Fruit fly (Drosophila melanogaster) whole organism, embryonic: Measurements from ENCODE around the gene Sec10.
A peak's percentile ranks its signal among the peaks of the same experiment; 100 is the strongest.

Experiments used
- Atf3 ChIP-seq: fragments of 200-800 bp; sonication (Bioruptor generic); optimal IDR thresholded peaks from 3 replicates; lab custom pipeline; 2016; ENCODE audit warnings: missing biosample characterization, missing genetic modification characterization
- CG10267 ChIP-seq: fragments of 200-800 bp; sonication (Bioruptor generic); optimal IDR thresholded peaks from 2 replicates; lab custom pipeline; 2018; ENCODE audit warnings: missing biosample characterization, mild to moderate bottlenecking, missing genetic modification characterization, moderate library complexity
- CG10321 ChIP-seq: fragments of 200-800 bp; sonication (Bioruptor generic); IDR thresholded peaks from 2 replicates; pipeline ENCODE4 v1.3.6; 2022; ENCODE audit warnings: missing biosample characterization, missing genetic modification characterization
- CG10979 ChIP-seq: fragments of 200-800 bp; sonication (Bioruptor generic); optimal IDR thresholded peaks from 2 replicates; lab custom pipeline; 2018; ENCODE audit warnings: missing biosample characterization, mild to moderate bottlenecking, missing genetic modification characterization, moderate library complexity
- CG11398 ChIP-seq: fragments of 200-800 bp; sonication (Bioruptor generic); optimal IDR thresholded peaks from 2 replicates; lab custom pipeline; 2016; ENCODE audit warnings: missing biosample characterization, missing genetic modification characterization
- CG12744 ChIP-seq: fragments of 200-800 bp; sonication (Bioruptor generic); optimal IDR thresholded peaks from 2 replicates; lab custom pipeline; 2016; ENCODE audit warnings: missing biosample characterization, missing genetic modification characterization
- CG13624 ChIP-seq: fragments of 200-800 bp; sonication (Bioruptor generic); optimal IDR thresholded peaks from 2 replicates; lab custom pipeline; 2016; ENCODE audit warnings: missing biosample characterization, missing genetic modification characterization
- CG14441 ChIP-seq: fragments of 200-800 bp; sonication (Bioruptor generic); IDR thresholded peaks from 2 replicates; pipeline ENCODE4 v1.3.6; 2022; ENCODE audit warnings: missing biosample characterization, missing genetic modification characterization
- CG14965 ChIP-seq: fragments of 200-800 bp; sonication (Bioruptor generic); optimal IDR thresholded peaks from 2 replicates; lab custom pipeline; 2016; ENCODE audit warnings: missing biosample characterization, missing genetic modification characterization, borderline replicate concordance
- CG15269 ChIP-seq: fragments of 200-800 bp; sonication (Bioruptor generic); optimal IDR thresholded peaks from 2 replicates; lab custom pipeline; 2018; ENCODE audit warnings: missing biosample characterization, mild to moderate bottlenecking, missing genetic modification characterization, moderate library complexity
- CG2678 ChIP-seq: fragments of 200-800 bp; sonication (Bioruptor generic); optimal IDR thresholded peaks from 3 replicates; lab custom pipeline; 2019; ENCODE audit warnings: missing biosample characterization, mild to moderate bottlenecking, missing genetic modification characterization, moderate library complexity
- CG30403 ChIP-seq: fragments of 200-800 bp; sonication (Bioruptor generic); optimal IDR thresholded peaks from 3 replicates; lab custom pipeline; 2016; ENCODE audit warnings: missing biosample characterization, missing genetic modification characterization
- CG3163 ChIP-seq: fragments of 200-800 bp; sonication (Bioruptor generic); optimal IDR thresholded peaks from 3 replicates; lab custom pipeline; 2016; ENCODE audit warnings: missing biosample characterization, missing genetic modification characterization
- CG3838 ChIP-seq: fragments of 200-800 bp; sonication (Bioruptor generic); optimal IDR thresholded peaks from 3 replicates; lab custom pipeline; 2016; ENCODE audit warnings: missing biosample characterization, missing genetic modification characterization
- CG4617 ChIP-seq: fragments of 200-800 bp; sonication (Bioruptor generic); optimal IDR thresholded peaks from 3 replicates; lab custom pipeline; 2016; ENCODE audit warnings: missing biosample characterization, missing genetic modification characterization, borderline replicate concordance
- CG4820 ChIP-seq: fragments of 200-800 bp; sonication (Bioruptor generic); optimal IDR thresholded peaks from 3 replicates; lab custom pipeline; 2016; ENCODE audit warnings: missing biosample characterization, missing genetic modification characterization
- CG6813 ChIP-seq: fragments of 200-800 bp; sonication (Bioruptor generic); optimal IDR thresholded peaks from 2 replicates; lab custom pipeline; 2017; ENCODE audit warnings: missing biosample characterization, missing genetic modification characterization, mild to moderate bottlenecking, moderate library complexity, missing genetic modification reagents
- CG6854 ChIP-seq: fragments of 200-800 bp; sonication (Bioruptor generic); optimal IDR thresholded peaks from 3 replicates; lab custom pipeline; 2017; ENCODE audit warnings: missing biosample characterization, mild to moderate bottlenecking, missing genetic modification characterization
- CG7987 ChIP-seq: fragments of 200-800 bp; sonication (Bioruptor generic); optimal IDR thresholded peaks from 2 replicates; lab custom pipeline; 2018; ENCODE audit warnings: missing biosample characterization, mild to moderate bottlenecking, missing genetic modification characterization, moderate library complexity
- CG9727 ChIP-seq: fragments of 200-800 bp; sonication (Bioruptor generic); optimal IDR thresholded peaks from 3 replicates; lab custom pipeline; 2017; ENCODE audit warnings: missing biosample characterization, mild to moderate bottlenecking, missing genetic modification characterization
- CG9797 ChIP-seq: fragments of 200-800 bp; sonication (Bioruptor generic); optimal IDR thresholded peaks from 3 replicates; lab custom pipeline; 2018; ENCODE audit warnings: missing biosample characterization, mild to moderate bottlenecking, missing genetic modification characterization
- CG9876 ChIP-seq: fragments of 200-800 bp; sonication (Bioruptor generic); optimal IDR thresholded peaks from 2 replicates; lab custom pipeline; 2016; ENCODE audit warnings: missing biosample characterization, missing genetic modification characterization
- Dek ChIP-seq: fragments of 200-800 bp; sonication (Bioruptor generic); optimal IDR thresholded peaks from 3 replicates; lab custom pipeline; 2019; ENCODE audit warnings: missing biosample characterization, mild to moderate bottlenecking, missing genetic modification characterization, moderate library complexity
- E2f2 ChIP-seq: fragments of 200-800 bp; sonication (Bioruptor generic); IDR thresholded peaks from 2 replicates; pipeline ENCODE4 v1.3.6; 2022; ENCODE audit warnings: missing biosample characterization, missing genetic modification characterization
- Fer1 ChIP-seq: fragments of 200-800 bp; sonication (Bioruptor generic); optimal IDR thresholded peaks from 2 replicates; lab custom pipeline; 2017; ENCODE audit warnings: missing biosample characterization, mild to moderate bottlenecking, missing genetic modification characterization
- HLH4C ChIP-seq: fragments of 200-800 bp; sonication (Bioruptor generic); IDR thresholded peaks from 3 replicates; pipeline ENCODE4 v1.3.6; 2022; ENCODE audit warnings: missing biosample characterization, missing genetic modification characterization; ENCODE audit not compliant: partially characterized antibody
- Hr3 ChIP-seq: fragments of 200-800 bp; sonication (Bioruptor generic); optimal IDR thresholded peaks from 3 replicates; lab custom pipeline; 2016; ENCODE audit warnings: missing biosample characterization, missing genetic modification characterization
- Mad ChIP-seq: fragments of 200-800 bp; sonication (Bioruptor generic); optimal IDR thresholded peaks from 2 replicates; lab custom pipeline; 2016; ENCODE audit warnings: missing biosample characterization, missing genetic modification characterization
- Max ChIP-seq: fragments of 200-800 bp; sonication (Bioruptor generic); optimal IDR thresholded peaks from 2 replicates; lab custom pipeline; 2016; ENCODE audit warnings: missing biosample characterization, mild to moderate bottlenecking, missing genetic modification characterization
- Med ChIP-seq: fragments of 200-800 bp; sonication (Bioruptor generic); peaks from one replicate; lab custom pipeline; 2016; ENCODE audit warnings: missing biosample characterization, missing genetic modification characterization, mild to moderate bottlenecking, inconsistent platforms, moderate library complexity
- Nf-YB ChIP-seq: fragments of 200-800 bp; sonication (Bioruptor generic); optimal IDR thresholded peaks from 3 replicates; lab custom pipeline; 2019; ENCODE audit warnings: missing biosample characterization, mild to moderate bottlenecking, missing genetic modification characterization, moderate library complexity
- Rfx ChIP-seq: fragments of 200-800 bp; sonication (Bioruptor generic); IDR thresholded peaks from 2 replicates; pipeline ENCODE4 v1.3.6; 2022; ENCODE audit warnings: missing biosample characterization, missing genetic modification characterization
- Stat92E ChIP-seq, 3 experiments: fragments of >200 bp in 2 of 3; fragments of 200-800 bp in 1 of 3; sonication (Bioruptor generic) in 1 of 3; optimal IDR thresholded peaks; 2 replicates each; lab custom pipeline; 2017 to 2019; ENCODE audit warnings: missing biosample characterization in 3 of 3, missing genetic modification characterization in 3 of 3, mild to moderate bottlenecking in 1 of 3, moderate library complexity in 1 of 3
- abd-A ChIP-seq: fragments of 200-800 bp; sonication (Bioruptor generic); optimal IDR thresholded peaks from 3 replicates; lab custom pipeline; 2019; ENCODE audit warnings: missing biosample characterization, mild to moderate bottlenecking, missing genetic modification characterization, moderate library complexity
- chm ChIP-seq: fragments of 200-800 bp; sonication (Bioruptor generic); IDR thresholded peaks from 2 replicates; pipeline ENCODE4 v1.3.6; 2022; ENCODE audit warnings: missing biosample characterization, missing genetic modification characterization
- ci ChIP-seq: fragments of 200-800 bp; sonication (Bioruptor generic); IDR thresholded peaks from 3 replicates; pipeline ENCODE4 v1.3.6; 2022; ENCODE audit warnings: missing biosample characterization, missing genetic modification characterization
- croc ChIP-seq: fragments of 200-800 bp; sonication (Bioruptor generic); conservative IDR thresholded peaks from 3 replicates; pipeline ENCODE4 v1.3.6; 2022; ENCODE audit warnings: missing biosample characterization, missing genetic modification characterization
- emc ChIP-seq: fragments of 200-800 bp; sonication (Bioruptor generic); optimal IDR thresholded peaks from 2 replicates; lab custom pipeline; 2016; ENCODE audit warnings: missing biosample characterization, missing genetic modification characterization
- ems ChIP-seq: fragments of 200-800 bp; sonication (Bioruptor generic); optimal IDR thresholded peaks from 3 replicates; lab custom pipeline; 2016; ENCODE audit warnings: missing biosample characterization, missing genetic modification characterization
- eve ChIP-seq, 2 experiments: fragments of >200 bp; optimal IDR thresholded peaks; 2 replicates each; lab custom pipeline; 2017; ENCODE audit warnings: missing biosample characterization in 2 of 2, missing genetic modification characterization in 2 of 2
- gce ChIP-seq: fragments of 200-800 bp; sonication (Bioruptor generic); IDR thresholded peaks from 3 replicates; pipeline ENCODE4 v1.3.6; 2022; ENCODE audit warnings: missing biosample characterization, missing genetic modification characterization
- gsb-n ChIP-seq: fragments of 200-800 bp; sonication (Bioruptor generic); optimal IDR thresholded peaks from 3 replicates; lab custom pipeline; 2018; ENCODE audit warnings: missing biosample characterization, mild to moderate bottlenecking, missing genetic modification characterization
- ken ChIP-seq: fragments of 200-800 bp; sonication (Bioruptor generic); IDR thresholded peaks from 3 replicates; pipeline ENCODE4 v1.3.6; 2022; ENCODE audit warnings: missing biosample characterization, missing genetic modification characterization
- maf-S ChIP-seq: fragments of 200-800 bp; sonication (Bioruptor generic); optimal IDR thresholded peaks from 2 replicates; lab custom pipeline; 2016; ENCODE audit warnings: missing biosample characterization, missing genetic modification characterization
- nmo ChIP-seq: fragments of 200-800 bp; sonication (Bioruptor generic); optimal IDR thresholded peaks from 2 replicates; lab custom pipeline; 2018; ENCODE audit warnings: missing biosample characterization, mild to moderate bottlenecking, missing genetic modification characterization, moderate library complexity
- oc ChIP-seq: fragments of 200-800 bp; sonication (Bioruptor generic); optimal IDR thresholded peaks from 2 replicates; lab custom pipeline; 2018; ENCODE audit warnings: missing biosample characterization, mild to moderate bottlenecking, missing genetic modification characterization, moderate library complexity
- p53 ChIP-seq: fragments of 200-800 bp; sonication (Bioruptor generic); optimal IDR thresholded peaks from 2 replicates; lab custom pipeline; 2016; ENCODE audit warnings: missing biosample characterization, missing genetic modification characterization
- schlank ChIP-seq: fragments of 200-800 bp; sonication (Bioruptor generic); optimal IDR thresholded peaks from 2 replicates; lab custom pipeline; 2018; ENCODE audit warnings: missing biosample characterization, mild to moderate bottlenecking, missing genetic modification characterization
- slou ChIP-seq: fragments of 200-800 bp; sonication (Bioruptor generic); optimal IDR thresholded peaks from 3 replicates; lab custom pipeline; 2016; ENCODE audit warnings: missing biosample characterization, missing genetic modification characterization
- twi ChIP-seq: fragments of 200-800 bp; optimal IDR thresholded peaks from 2 replicates; lab custom pipeline; 2019; ENCODE audit warnings: missing biosample characterization, mild to moderate bottlenecking, missing genetic modification characterization, moderate library complexity
- vfl ChIP-seq: fragments of 200-800 bp; sonication (Bioruptor generic); optimal IDR thresholded peaks from 2 replicates; lab custom pipeline; 2016; ENCODE audit warnings: missing biosample characterization, missing genetic modification characterization

Gene Sec10

dm6 chr3R:24169362-24169761 lies 34.7 kb downstream of the Sec10 start, which contains the start of gene CG5510 (continued):
- no peak for TF ChIP-seq schlank (tag; lab: Kevin White, UChicago)
- TF ChIP-seq Mad (GFP tag; lab: Kevin White, UChicago): peak; percentile 75
- TF ChIP-seq CG9876: peak; percentile 3
- peak; percentile 52 for TF ChIP-seq vfl (GFP tag; lab: Kevin White, UChicago)
- TF ChIP-seq CG11398: no peak
- TF ChIP-seq chm (GFP tag; lab: Robert Waterston, UW): peak; percentile 46; the same call in 1 of the 2 replicates
- TF ChIP-seq ci (GFP tag; lab: Robert Waterston, UW): peak; percentile 71; the same call in 2 of the 3 replicates
- TF ChIP-seq CG7987: peak; percentile 48
- TF ChIP-seq Stat92E (GFP tag; optimal IDR thresholded peaks at IDR 0.05; lab: Kevin White, UChicago): peak in 1 of 3 experiments; percentile 42
- peak; percentile 22 for TF ChIP-seq CG6813 (GFP tag; lab: Kevin White, UChicago)
- no peak for TF ChIP-seq CG3838 (GFP tag; lab: Kevin White, UChicago)
- TF ChIP-seq CG9727 (GFP tag; lab: Kevin White, UChicago): no peak
- TF ChIP-seq HLH4C: peak; percentile 98
- peak; percentile 8 for TF ChIP-seq CG12744 (GFP tag; lab: Kevin White, UChicago)
- TF ChIP-seq Med (GFP tag; lab: Kevin White, UChicago): peak; percentile 97
- no peak for TF ChIP-seq croc (GFP tag; lab: Robert Waterston, UW)
- TF ChIP-seq gsb-n (tag; lab: Kevin White, UChicago): peak; percentile 13
- TF ChIP-seq CG3163: peak; percentile 45
- TF ChIP-seq slou (GFP tag; lab: Kevin White, UChicago): no peak
- no peak for TF ChIP-seq eve (GFP tag; optimal IDR thresholded peaks at IDR 0.05; lab: Kevin White, UChicago)
- peak; percentile 46 for TF ChIP-seq CG15269 (tag; lab: Kevin White, UChicago)
- no peak for TF ChIP-seq gce (GFP tag; lab: Robert Waterston, UW)
- TF ChIP-seq Atf3 (GFP tag; lab: Kevin White, UChicago): peak; percentile 9
- peak; percentile 23 for TF ChIP-seq p53 (GFP tag; lab: Kevin White, UChicago)
- TF ChIP-seq oc: peak; percentile 10
- TF ChIP-seq CG4820 (GFP tag; lab: Kevin White, UChicago): no peak
- no peak for TF ChIP-seq abd-A (tag; lab: Kevin White, UChicago)
- peak; percentile 76 for TF ChIP-seq nmo (GFP tag; lab: Kevin White, UChicago)
- 0 out of 2 replicates have a peak, but pooled peaks have one; percentile 10 for TF ChIP-seq CG14441
- TF ChIP-seq Hr3 (GFP tag; lab: Kevin White, UChicago): peak; percentile 47
- peak; percentile 16 for TF ChIP-seq maf-S (GFP tag; lab: Kevin White, UChicago)
- no peak for TF ChIP-seq CG6854
- TF ChIP-seq Rfx: peak; percentile 81
- peak; percentile 54 for TF ChIP-seq Max (GFP tag; lab: Kevin White, UChicago)
- peak; percentile 72 for TF ChIP-seq CG4617 (GFP tag; lab: Kevin White, UChicago)
- TF ChIP-seq Dek: peak; percentile 32
- TF ChIP-seq CG10267 (tag; lab: Kevin White, UChicago): peak; percentile 59
- peak; percentile 56 for TF ChIP-seq CG30403 (GFP tag; lab: Kevin White, UChicago)
- TF ChIP-seq CG10321 (GFP tag; lab: Robert Waterston, UW): no peak
- peak; percentile 57 for TF ChIP-seq CG9797 (GFP tag; lab: Kevin White, UChicago)
- peak; percentile 12 for TF ChIP-seq Nf-YB
- peak; percentile 7 for TF ChIP-seq CG10979 (tag; lab: Kevin White, UChicago)
- TF ChIP-seq CG2678 (tag; lab: Kevin White, UChicago): no peak
- peak; percentile 80 for TF ChIP-seq CG13624
- TF ChIP-seq E2f2 (GFP tag; lab: Robert Waterston, UW): peak; percentile 95
- no peak for TF ChIP-seq twi
- TF ChIP-seq Fer1 (GFP tag; lab: Kevin White, UChicago): peak; percentile 37
- peak; percentile 79; the same call in 2 of the 3 replicates for TF ChIP-seq ken (GFP tag; lab: Robert Waterston, UW)
- no peak for TF ChIP-seq emc (GFP tag; lab: Kevin White, UChicago)
- no peak for TF ChIP-seq CG14965 (GFP tag; lab: Kevin White, UChicago)
- peak; percentile 71 for TF ChIP-seq ems (GFP tag; lab: Kevin White, UChicago)
